Worm (Caenorhabditis elegans): ENCODE measurements around the gene F15B10.3.

The F15B10.3 gene

DNA sequence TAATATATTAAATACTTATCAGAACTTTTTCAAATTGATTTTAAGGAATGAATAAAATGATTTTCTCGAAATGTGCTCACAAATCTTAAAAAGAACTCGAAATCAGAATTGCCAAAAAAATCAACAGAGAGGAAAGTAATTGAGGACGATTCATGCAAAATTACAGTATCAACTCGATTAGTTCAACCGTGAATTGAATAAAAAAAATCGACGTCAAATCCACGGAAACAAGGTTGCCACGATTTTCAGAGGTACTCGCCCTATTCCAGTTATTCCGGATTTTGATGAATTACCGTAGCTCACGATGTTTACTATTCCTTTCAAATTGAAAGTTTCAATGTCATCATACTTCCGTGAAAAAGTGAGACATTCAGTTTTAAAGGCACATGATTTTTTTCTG is at the start of gene F15B10.3:
Gene F15B10.3 (plus strand): TSS at position 301 of the 400 bp plus-strand sequence.
- TF ChIP-seq mdl-1 (tag; optimal IDR thresholded peaks at IDR 0.05), result no peak
- TF ChIP-seq aha-1 (tag), result no peak
- no peak for TF ChIP-seq nhr-111 (GFP tag; optimal IDR thresholded peaks at IDR 0.05)
- TF ChIP-seq nhr-77 (tag; optimal IDR thresholded peaks at IDR 0.05), result no peak
- TF ChIP-seq hlh-11 (tag; optimal IDR thresholded peaks at IDR 0.05), result no peak
- TF ChIP-seq ama-1 (optimal IDR thresholded peaks at IDR 0.05), result no peak
- no peak for TF ChIP-seq Y5F2A.4 (GFP tag; optimal IDR thresholded peaks at IDR 0.05)
- TF ChIP-seq php-3 (GFP tag; IDR thresholded peaks at IDR 0.05), result no peak
- TF ChIP-seq fos-1 (tag; optimal IDR thresholded peaks at IDR 0.05), result no peak
- TF ChIP-seq ceh-44 (GFP tag; IDR thresholded peaks at IDR 0.05), result no peak
- TF ChIP-seq ceh-82 (tag; optimal IDR thresholded peaks at IDR 0.05), result no peak
- no peak for TF ChIP-seq dmd-6 (GFP tag; IDR thresholded peaks at IDR 0.05)
- no peak for TF ChIP-seq unc-39 (tag; optimal IDR thresholded peaks at IDR 0.05)
- TF ChIP-seq ces-1 (GFP tag; optimal IDR thresholded peaks at IDR 0.05), result no peak
- no peak for TF ChIP-seq hif-1 (tag; optimal IDR thresholded peaks at IDR 0.05)
- no peak for TF ChIP-seq unc-130 (GFP tag; optimal IDR thresholded peaks at IDR 0.05)
- TF ChIP-seq tra-1 (GFP tag; IDR thresholded peaks at IDR 0.05), result no peak

ce11 chrIV:6554865-6555264 is 47.6 kb upstream of the F15B10.3 start:
- TF ChIP-seq lir-3 (tag; optimal IDR thresholded peaks at IDR 0.05) (no peak), pqm-1 (tag; optimal IDR thresholded peaks at IDR 0.05) (peak; percentile 95), mxl-2 (GFP tag; conservative IDR thresholded peaks at IDR 0.05) (no peak), ceh-82 (tag; optimal IDR thresholded peaks at IDR 0.05) (no peak), ceh-28 (tag; optimal IDR thresholded peaks at IDR 0.05) (no peak), attf-4 (tag; optimal IDR thresholded peaks at IDR 0.05) (no peak), nhr-111 (GFP tag; optimal IDR thresholded peaks at IDR 0.05) (no peak), jun-1 (tag; optimal IDR thresholded peaks at IDR 0.05) (no peak), madf-9 (GFP tag; conservative IDR thresholded peaks at IDR 0.05) (no peak), R02D3.7 (tag; optimal IDR thresholded peaks at IDR 0.05) (no peak), mdt-29 (GFP tag; IDR thresholded peaks at IDR 0.05) (no peak), mxl-3 (GFP tag; optimal IDR thresholded peaks at IDR 0.05) (peak; percentile 74), spr-1 (tag; optimal IDR thresholded peaks at IDR 0.05) (no peak), Y48G9A.11 (GFP tag; IDR thresholded peaks at IDR 0.05) (no peak), zfp-3 (GFP tag; conservative IDR thresholded peaks at IDR 0.05) (no peak), madf-5 (GFP tag; IDR thresholded peaks at IDR 0.05) (no peak), ces-1 (GFP tag; optimal IDR thresholded peaks at IDR 0.05) (no peak), F10B5.3 (tag; optimal IDR thresholded peaks at IDR 0.05) (no peak), fos-1 (tag; optimal IDR thresholded peaks at IDR 0.05) (no peak), nhr-76 (tag; optimal IDR thresholded peaks at IDR 0.05) (no peak), ceh-32 (tag; optimal IDR thresholded peaks at IDR 0.05; ENCODE audit: poor library complexity) (no peak), unc-62 (GFP tag; optimal IDR thresholded peaks at IDR 0.05 in 1 of 2) (no peak), unc-62 (tag; optimal IDR thresholded peaks at IDR 0.05) (no peak), sdz-12 (GFP tag; optimal IDR thresholded peaks at IDR 0.05) (no peak), lin-15B (tag; optimal IDR thresholded peaks at IDR 0.05) (no peak), zip-11 (GFP tag; IDR thresholded peaks at IDR 0.05) (no peak), zag-1 (tag; optimal IDR thresholded peaks at IDR 0.05) (no peak), nhr-77 (tag; optimal IDR thresholded peaks at IDR 0.05) (peak; percentile 59), D1046.2 (GFP tag; IDR thresholded peaks at IDR 0.05) (no peak), ceh-44 (GFP tag; IDR thresholded peaks at IDR 0.05) (no peak), nhr-42 (GFP tag; IDR thresholded peaks at IDR 0.05) (no peak), daf-8 (GFP tag; IDR thresholded peaks at IDR 0.05) (no peak), nhr-10 (tag; optimal IDR thresholded peaks at IDR 0.05) (peak; percentile 54), lin-1 (GFP tag; IDR thresholded peaks at IDR 0.05) (peak; percentile 50; the same call in 1 of the 2 replicates), aly-2 (tag; optimal IDR thresholded peaks at IDR 0.05) (no peak), nhr-41 (GFP tag; IDR thresholded peaks at IDR 0.05) (no peak), tag-97 (GFP tag; IDR thresholded peaks at IDR 0.05) (no peak), daf-19 (GFP tag; conservative IDR thresholded peaks at IDR 0.05) (no peak), Y105C5A.15 (GFP tag; IDR thresholded peaks at IDR 0.05) (no peak), dmd-6 (GFP tag; IDR thresholded peaks at IDR 0.05) (peak; percentile 84), egl-43 (GFP tag; IDR thresholded peaks at IDR 0.05) (no peak), mdl-1 (tag; optimal IDR thresholded peaks at IDR 0.05) (peak in 1 of 2 experiments; percentile 56), zfp-2 (tag; optimal IDR thresholded peaks at IDR 0.05) (no peak)
